Fruit fly (Drosophila melanogaster): ENCODE results near the gene Acp95EF.

- no peak for TF ChIP-seq CTCF (optimal IDR thresholded peaks at IDR 0.05)
- TF ChIP-seq CG8478 (optimal IDR thresholded peaks at IDR 0.05), result no peak
These were observed 41.3 kb downstream of the Acp95EF start for dm6 chr3R:24270034-24270433.
